Worm (Caenorhabditis elegans): ENCODE measurements around the gene athp-2.

DNA sequence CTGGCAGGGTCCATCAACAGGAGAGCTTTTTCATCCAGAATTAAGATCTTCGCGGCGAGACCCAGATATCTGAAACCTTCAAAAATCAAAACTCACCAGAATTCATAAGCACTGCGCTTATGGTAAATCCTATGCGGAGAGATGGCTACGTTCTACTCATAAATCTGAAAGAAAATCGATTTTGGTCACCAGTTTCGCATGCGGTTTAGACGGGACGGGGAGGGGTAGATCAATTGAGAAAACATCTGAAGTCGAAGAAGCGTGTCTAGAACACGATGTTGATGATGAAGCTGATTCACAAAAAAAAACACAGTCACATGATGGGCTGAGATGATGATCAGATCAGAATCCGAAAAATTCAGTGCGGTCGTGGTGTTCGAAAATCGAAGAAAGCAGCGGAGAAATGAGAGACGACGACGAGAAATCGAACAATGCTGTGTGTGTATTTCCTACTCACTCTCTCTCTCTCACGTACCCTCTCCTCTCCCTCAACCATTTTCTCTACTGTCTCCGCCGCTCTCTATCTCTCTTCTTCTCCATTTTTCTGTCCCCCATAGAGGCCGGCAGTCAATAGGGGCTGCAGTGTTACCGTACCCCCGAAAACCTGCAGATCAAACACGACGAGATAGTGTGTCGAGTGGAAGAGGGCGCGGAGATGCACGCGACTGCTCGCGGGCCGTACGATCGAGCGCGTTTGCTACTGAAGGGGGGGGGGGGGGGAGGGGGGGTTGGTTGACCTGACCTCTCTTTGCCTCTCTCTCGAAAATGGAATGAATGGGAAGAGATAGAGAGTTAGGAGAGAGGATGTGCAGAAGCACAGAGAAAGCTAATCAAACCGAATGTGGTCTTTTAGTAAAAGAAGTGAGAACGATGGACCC, 36.6 kb downstream of the athp-2 start, which contains the start of gene ntl-2:
- TF ChIP-seq dve-1 (tag; optimal IDR thresholded peaks at IDR 0.05) (peak; percentile 85), nhr-11 (tag; optimal IDR thresholded peaks at IDR 0.05) (no peak), ceh-22 (tag; optimal IDR thresholded peaks at IDR 0.05) (peak; percentile 30), npax-4 (tag; optimal IDR thresholded peaks at IDR 0.05) (no peak), T23F11.4 (GFP tag; optimal IDR thresholded peaks at IDR 0.05) (peak; percentile 86), pha-4 (tag; optimal IDR thresholded peaks at IDR 0.05) (no peak), pag-3 (tag; optimal IDR thresholded peaks at IDR 0.05; ENCODE audit: borderline replicate concordance) (no peak), unc-3 (GFP tag; conservative IDR thresholded peaks at IDR 0.05) (0 out of 2 replicates have a peak, but pooled peaks have one; percentile 44), unc-3 (tag; optimal IDR thresholded peaks at IDR 0.05) (peak; percentile 64), ceh-30 (tag; optimal IDR thresholded peaks at IDR 0.05) (peak; percentile 66), Y22D7AL.16 (tag; optimal IDR thresholded peaks at IDR 0.05) (peak; percentile 43), tbx-7 (tag; optimal IDR thresholded peaks at IDR 0.05) (no peak)

Measured in whole organism, late embryonic.